Worm (Caenorhabditis elegans): ENCODE measurements around the gene suds-3.

- TF ChIP-seq ama-1 (optimal IDR thresholded peaks at IDR 0.05) (no peak), nhr-11 (tag; optimal IDR thresholded peaks at IDR 0.05) (no peak), dmd-4 (tag; optimal IDR thresholded peaks at IDR 0.05; ENCODE audit: borderline replicate concordance) (no peak), hlh-30 (tag; optimal IDR thresholded peaks at IDR 0.05; ENCODE audit: insufficient read depth) (no peak), ceh-9 (tag; optimal IDR thresholded peaks at IDR 0.05) (no peak), tbx-2 (tag; optimal IDR thresholded peaks at IDR 0.05) (no peak), C08G9.2 (tag; optimal IDR thresholded peaks at IDR 0.05) (no peak), madf-2 (tag; optimal IDR thresholded peaks at IDR 0.05) (no peak), F13H6.1 (tag; optimal IDR thresholded peaks at IDR 0.05) (no peak), ceh-24 (tag; optimal IDR thresholded peaks at IDR 0.05) (no peak), fax-1 (tag; optimal IDR thresholded peaks at IDR 0.05) (no peak), ceh-48 (tag; optimal IDR thresholded peaks at IDR 0.05) (no peak), fkh-10 (GFP tag; optimal IDR thresholded peaks at IDR 0.05) (no peak), unc-3 (GFP tag; conservative IDR thresholded peaks at IDR 0.05) (no peak), unc-3 (tag; optimal IDR thresholded peaks at IDR 0.05) (no peak)
These were observed 15.8 kb upstream of the suds-3 start, which contains the start of gene mec-9 for ce11 chrV:9915021-9915420.
